Fruit fly (Drosophila melanogaster) whole organism, embryonic: Measurements from ENCODE around the gene RhoGAP18B.

Experiments used
- Abd-B ChIP-seq: fragments of 200-800 bp; sonication (Bioruptor generic); optimal IDR thresholded peaks from 2 replicates; lab custom pipeline; 2018; ENCODE audit warnings: missing biosample characterization, mild to moderate bottlenecking, missing genetic modification characterization, moderate library complexity
- Atf-2 ChIP-seq: fragments of 200-800 bp; sonication (Bioruptor generic); optimal IDR thresholded peaks from 2 replicates; lab custom pipeline; 2016; ENCODE audit warnings: missing biosample characterization, missing genetic modification characterization
- Atf6 ChIP-seq: fragments of 200-800 bp; sonication (Bioruptor generic); IDR thresholded peaks from 2 replicates; pipeline ENCODE4 v1.3.6; 2022; ENCODE audit warnings: missing biosample characterization, missing genetic modification characterization
- Bdp1 ChIP-seq: fragments of 200-800 bp; sonication (Bioruptor generic); optimal IDR thresholded peaks from 3 replicates; lab custom pipeline; 2016; ENCODE audit warnings: missing biosample characterization, missing genetic modification characterization
- CG10366 ChIP-seq: fragments of 200-800 bp; sonication (Bioruptor generic); IDR thresholded peaks from 2 replicates; pipeline ENCODE4 v1.3.6; 2022; ENCODE audit warnings: missing biosample characterization, missing genetic modification characterization
- CG12155 ChIP-seq: fragments of 200-800 bp; sonication (Bioruptor generic); optimal IDR thresholded peaks from 3 replicates; lab custom pipeline; 2016; ENCODE audit warnings: missing biosample characterization, missing genetic modification characterization
- CG12942 ChIP-seq: fragments of 200-800 bp; sonication (Bioruptor generic); optimal IDR thresholded peaks from 3 replicates; lab custom pipeline; 2016; ENCODE audit warnings: missing biosample characterization, missing genetic modification characterization
- CG13123 ChIP-seq: fragments of 200-800 bp; sonication (Bioruptor generic); optimal IDR thresholded peaks from 2 replicates; lab custom pipeline; 2016; ENCODE audit warnings: missing biosample characterization, missing genetic modification characterization
- CG13624 ChIP-seq: fragments of 200-800 bp; sonication (Bioruptor generic); optimal IDR thresholded peaks from 2 replicates; lab custom pipeline; 2016; ENCODE audit warnings: missing biosample characterization, missing genetic modification characterization
- CG1647 ChIP-seq: fragments of 200-800 bp; sonication (Bioruptor generic); optimal IDR thresholded peaks from 3 replicates; lab custom pipeline; 2016; ENCODE audit warnings: missing biosample characterization, missing genetic modification characterization
- CG16815 ChIP-seq: fragments of 200-800 bp; sonication (Bioruptor generic); optimal IDR thresholded peaks from 3 replicates; lab custom pipeline; 2017; ENCODE audit warnings: missing biosample characterization, mild to moderate bottlenecking, missing genetic modification characterization
- CG17612 ChIP-seq: fragments of 200-800 bp; sonication (Bioruptor generic); IDR thresholded peaks from 2 replicates; pipeline ENCODE4 v1.3.6; 2022; ENCODE audit warnings: missing biosample characterization, missing genetic modification characterization
- CG17829 ChIP-seq: fragments of 200-800 bp; optimal IDR thresholded peaks from 2 replicates; lab custom pipeline; 2019; ENCODE audit warnings: missing biosample characterization, mild to moderate bottlenecking, missing genetic modification characterization, moderate library complexity
- CG18619 ChIP-seq: fragments of 200-800 bp; sonication (Bioruptor generic); optimal IDR thresholded peaks from 3 replicates; lab custom pipeline; 2017; ENCODE audit warnings: missing biosample characterization, mild to moderate bottlenecking, missing genetic modification characterization
- CG5245 ChIP-seq: fragments of 200-800 bp; sonication (Bioruptor generic); optimal IDR thresholded peaks from 3 replicates; lab custom pipeline; 2016; ENCODE audit warnings: missing biosample characterization, missing genetic modification characterization
- CHES-1-like ChIP-seq: fragments of 200-800 bp; sonication (Bioruptor generic); optimal IDR thresholded peaks from 2 replicates; lab custom pipeline; 2016; ENCODE audit warnings: missing biosample characterization, missing genetic modification characterization
- Chrac-16 ChIP-seq: fragments of 200-800 bp; sonication (Bioruptor generic); optimal IDR thresholded peaks from 3 replicates; lab custom pipeline; 2016; ENCODE audit warnings: missing biosample characterization, missing genetic modification characterization
- CrebB ChIP-seq: fragments of 200-800 bp; sonication (Bioruptor generic); optimal IDR thresholded peaks from 3 replicates; lab custom pipeline; 2018; ENCODE audit warnings: missing biosample characterization, mild to moderate bottlenecking, missing genetic modification characterization
- Dip3 ChIP-seq: fragments of 200-800 bp; sonication (Bioruptor generic); optimal IDR thresholded peaks from 3 replicates; lab custom pipeline; 2016; ENCODE audit warnings: missing biosample characterization, missing genetic modification characterization
- Doc3 ChIP-seq: fragments of 200-800 bp; sonication (Bioruptor generic); IDR thresholded peaks from 3 replicates; pipeline ENCODE4 v1.3.6; 2022; ENCODE audit warnings: missing biosample characterization, missing genetic modification characterization; ENCODE audit not compliant: partially characterized antibody
- ERR ChIP-seq: fragments of 200-800 bp; sonication (Bioruptor generic); optimal IDR thresholded peaks from 2 replicates; lab custom pipeline; 2016; ENCODE audit warnings: missing biosample characterization, missing genetic modification characterization
- Fer2 ChIP-seq: fragments of 200-800 bp; sonication (Bioruptor generic); optimal IDR thresholded peaks from 2 replicates; lab custom pipeline; 2018; ENCODE audit warnings: missing biosample characterization, mild to moderate bottlenecking, missing genetic modification characterization, moderate library complexity
- HLH54F ChIP-seq: fragments of 200-800 bp; sonication (Bioruptor generic); optimal IDR thresholded peaks from 3 replicates; lab custom pipeline; 2016; ENCODE audit warnings: missing biosample characterization, missing genetic modification characterization
- NK7.1 ChIP-seq: fragments of 200-800 bp; sonication (Bioruptor generic); optimal IDR thresholded peaks from 3 replicates; lab custom pipeline; 2016; ENCODE audit warnings: missing biosample characterization, missing genetic modification characterization
- Rx ChIP-seq: fragments of 200-800 bp; sonication (Bioruptor generic); IDR thresholded peaks from 2 replicates; pipeline ENCODE4 v1.3.6; 2022; ENCODE audit warnings: missing biosample characterization, missing genetic modification characterization
- Usf ChIP-seq: fragments of 200-800 bp; sonication (Bioruptor generic); optimal IDR thresholded peaks from 2 replicates; lab custom pipeline; 2017; ENCODE audit warnings: missing genotype, missing biosample characterization, missing genetic modification characterization
- ap ChIP-seq: fragments of 200-800 bp; sonication (Bioruptor generic); IDR thresholded peaks from 2 replicates; pipeline ENCODE4 v1.3.6; 2022; ENCODE audit warnings: missing biosample characterization, missing genetic modification characterization
- az2 ChIP-seq: fragments of 200-800 bp; sonication (Bioruptor generic); optimal IDR thresholded peaks from 3 replicates; lab custom pipeline; 2016; ENCODE audit warnings: missing biosample characterization, missing genetic modification characterization
- bowl ChIP-seq: fragments of 200-800 bp; sonication (Bioruptor generic); IDR thresholded peaks from 2 replicates; pipeline ENCODE4 v1.3.6; 2022; ENCODE audit warnings: missing biosample characterization, missing genetic modification characterization
- chinmo ChIP-seq: fragments of 200-800 bp; sonication (Bioruptor generic); IDR thresholded peaks from 4 replicates; pipeline ENCODE4 v1.3.6; 2022; ENCODE audit warnings: missing biosample characterization, missing genetic modification characterization; ENCODE audit not compliant: partially characterized antibody
- chn ChIP-seq: fragments of 200-800 bp; sonication (Bioruptor generic); optimal IDR thresholded peaks from 2 replicates; lab custom pipeline; 2016; ENCODE audit warnings: missing biosample characterization, missing genetic modification characterization
- ci ChIP-seq: fragments of 200-800 bp; sonication (Bioruptor generic); IDR thresholded peaks from 3 replicates; pipeline ENCODE4 v1.3.6; 2022; ENCODE audit warnings: missing biosample characterization, missing genetic modification characterization
- croc ChIP-seq: fragments of 200-800 bp; sonication (Bioruptor generic); conservative IDR thresholded peaks from 3 replicates; pipeline ENCODE4 v1.3.6; 2022; ENCODE audit warnings: missing biosample characterization, missing genetic modification characterization
- dm ChIP-seq: fragments of 200-800 bp; sonication (Bioruptor generic); optimal IDR thresholded peaks from 3 replicates; lab custom pipeline; 2016; ENCODE audit warnings: missing biosample characterization, missing genetic modification characterization
- dmrt11E ChIP-seq: fragments of 200-800 bp; sonication (Bioruptor generic); optimal IDR thresholded peaks from 3 replicates; lab custom pipeline; 2018; ENCODE audit warnings: missing biosample characterization, mild to moderate bottlenecking, missing genetic modification characterization, moderate library complexity
- ewg ChIP-seq: fragments of 200-800 bp; sonication (Bioruptor generic); optimal IDR thresholded peaks from 3 replicates; lab custom pipeline; 2017; ENCODE audit warnings: mild to moderate bottlenecking, missing biosample characterization, missing genetic modification reagents, missing genetic modification characterization
- exex ChIP-seq: fragments of 200-800 bp; sonication (Bioruptor generic); optimal IDR thresholded peaks from 4 replicates; lab custom pipeline; 2018; ENCODE audit warnings: missing biosample characterization, mild to moderate bottlenecking, missing genetic modification characterization, moderate library complexity
- fd102C ChIP-seq: fragments of 200-800 bp; sonication (Bioruptor generic); optimal IDR thresholded peaks from 2 replicates; lab custom pipeline; 2018; ENCODE audit warnings: missing biosample characterization, mild to moderate bottlenecking, missing genetic modification characterization, moderate library complexity
- fd96Cb ChIP-seq: fragments of 200-800 bp; sonication (Bioruptor generic); optimal IDR thresholded peaks from 2 replicates; lab custom pipeline; 2018; ENCODE audit warnings: missing biosample characterization, mild to moderate bottlenecking, missing genetic modification characterization, moderate library complexity
- jigr1 ChIP-seq: fragments of 200-800 bp; sonication (Bioruptor generic); IDR thresholded peaks from 3 replicates; pipeline ENCODE4 v1.3.6; 2022; ENCODE audit warnings: missing biosample characterization, missing genetic modification characterization
- pb ChIP-seq: fragments of 200-800 bp; sonication (Bioruptor generic); optimal IDR thresholded peaks from 3 replicates; lab custom pipeline; 2016; ENCODE audit warnings: missing biosample characterization, missing genetic modification characterization
- phol ChIP-seq: fragments of 200-800 bp; sonication (Bioruptor generic); optimal IDR thresholded peaks from 3 replicates; lab custom pipeline; 2018; ENCODE audit warnings: missing biosample characterization, mild to moderate bottlenecking, missing genetic modification characterization, moderate library complexity
- repo ChIP-seq: fragments of 200-800 bp; sonication (Bioruptor generic); optimal IDR thresholded peaks from 2 replicates; lab custom pipeline; 2016; ENCODE audit warnings: missing biosample characterization, missing genetic modification characterization
- rib ChIP-seq: fragments of 200-800 bp; sonication (Bioruptor generic); IDR thresholded peaks from 2 replicates; pipeline ENCODE4 v1.3.6; 2022; ENCODE audit warnings: missing biosample characterization, missing genetic modification characterization
- shn ChIP-seq: fragments of 200-800 bp; sonication (Bioruptor generic); optimal IDR thresholded peaks from 3 replicates; lab custom pipeline; 2016; ENCODE audit warnings: missing biosample characterization, missing genetic modification characterization
- sisA ChIP-seq: fragments of 200-800 bp; sonication (Bioruptor generic); IDR thresholded peaks from 2 replicates; pipeline ENCODE4 v1.3.6; 2022; ENCODE audit warnings: missing biosample characterization, missing genetic modification characterization
- so ChIP-seq: fragments of 200-800 bp; sonication (Bioruptor generic); IDR thresholded peaks from 3 replicates; pipeline ENCODE4 v1.3.6; 2022; ENCODE audit warnings: missing biosample characterization, missing genetic modification characterization
- sob ChIP-seq: fragments of 200-800 bp; sonication (Bioruptor generic); IDR thresholded peaks from 2 replicates; pipeline ENCODE4 v1.3.6; 2022; ENCODE audit warnings: missing biosample characterization, missing genetic modification characterization
- tgo ChIP-seq: fragments of 200-800 bp; sonication (Bioruptor generic); IDR thresholded peaks from 3 replicates; pipeline ENCODE4 v1.3.6; 2022; ENCODE audit warnings: missing biosample characterization, missing genetic modification characterization
- tna ChIP-seq: fragments of 200-800 bp; sonication (Bioruptor generic); IDR thresholded peaks from 2 replicates; pipeline ENCODE4 v1.3.6; 2022; ENCODE audit warnings: missing biosample characterization, missing genetic modification characterization; ENCODE audit not compliant: partially characterized antibody
- wor ChIP-seq: fragments of 200-800 bp; sonication (Bioruptor generic); IDR thresholded peaks from 2 replicates; pipeline ENCODE4 v1.3.6; 2022; ENCODE audit warnings: missing biosample characterization, missing genetic modification characterization

Gene RhoGAP18B

DNA sequence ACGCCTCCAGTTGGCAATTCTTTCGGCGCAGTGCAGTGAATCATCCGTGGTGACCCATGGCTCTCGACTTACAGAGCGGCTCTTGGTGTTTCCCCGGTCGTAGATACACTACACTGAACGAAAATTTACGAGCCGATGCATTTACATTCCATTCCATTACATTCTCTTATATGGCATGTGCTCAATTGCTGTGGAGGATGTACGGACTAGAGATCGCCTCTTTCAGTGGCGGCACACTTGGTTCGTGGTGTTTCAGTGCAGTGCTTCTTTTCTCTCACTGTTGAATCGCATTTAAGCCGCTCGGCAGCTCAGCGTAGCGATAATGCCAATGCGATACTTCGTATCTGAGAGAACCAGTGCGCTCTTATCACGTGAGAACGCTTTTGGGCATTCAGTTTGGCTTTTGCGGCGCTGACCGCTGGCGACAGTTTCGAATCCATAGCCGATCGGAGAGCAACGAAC lies 20.8 kb upstream of the RhoGAP18B start, which contains the start of gene Mec2:
TSS of gene Mec2 (plus strand) at position 412 of the 462 bp plus-strand sequence.
- peak; percentile 0 for TF ChIP-seq CG1647 (GFP tag; lab: Kevin White, UChicago)
- peak; percentile 20 for TF ChIP-seq CG13624
- TF ChIP-seq pb (GFP tag; lab: Kevin White, UChicago) = peak; percentile 52
- peak; percentile 40 for TF ChIP-seq CG5245
- TF ChIP-seq chinmo (GFP tag; lab: Robert Waterston, UW) = 0 out of 4 replicates have a peak, but pooled peaks have one; percentile 53
- peak; percentile 63 for TF ChIP-seq CG10366 (GFP tag; lab: Robert Waterston, UW)
- TF ChIP-seq Bdp1 = peak; percentile 10
- no peak for TF ChIP-seq Usf
- TF ChIP-seq repo = no peak
- peak; percentile 4 for TF ChIP-seq Dip3
- TF ChIP-seq CHES-1-like = peak; percentile 58
- no peak for TF ChIP-seq Doc3 (GFP tag; lab: Robert Waterston, UW)
- no peak for TF ChIP-seq rib (GFP tag; lab: Robert Waterston, UW)
- TF ChIP-seq bowl = 0 out of 2 replicates have a peak, but pooled peaks have one; percentile 14
- TF ChIP-seq CrebB (tag; lab: Kevin White, UChicago) = peak; percentile 29
- TF ChIP-seq Abd-B (GFP tag; lab: Kevin White, UChicago) = peak; percentile 33
- peak; percentile 55 for TF ChIP-seq tgo (GFP tag; lab: Robert Waterston, UW)
- TF ChIP-seq CG13123 (GFP tag; lab: Kevin White, UChicago) = peak; percentile 16
- TF ChIP-seq sob (GFP tag; lab: Robert Waterston, UW) = peak; percentile 25; the same call in 1 of the 2 replicates
- peak; percentile 12 for TF ChIP-seq CG17829 (tag; lab: Kevin White, UChicago)
- TF ChIP-seq CG12155 (GFP tag; lab: Kevin White, UChicago) = peak; percentile 0
- TF ChIP-seq Fer2 (tag; lab: Kevin White, UChicago) = no peak
- TF ChIP-seq phol (tag; lab: Kevin White, UChicago) = peak; percentile 18
- TF ChIP-seq Rx (GFP tag; lab: Robert Waterston, UW) = peak; percentile 43; the same call in 1 of the 2 replicates
- peak; percentile 49 for TF ChIP-seq chn (GFP tag; lab: Kevin White, UChicago)
- TF ChIP-seq ERR = no peak
- no peak for TF ChIP-seq tna
- no peak for TF ChIP-seq jigr1
- TF ChIP-seq fd102C (GFP tag; lab: Kevin White, UChicago) = no peak
- peak; percentile 10 for TF ChIP-seq HLH54F (GFP tag; lab: Kevin White, UChicago)
- 0 out of 3 replicates have a peak, but pooled peaks have one; percentile 31 for TF ChIP-seq so (GFP tag; lab: Robert Waterston, UW)
- peak; percentile 65 for TF ChIP-seq shn (GFP tag; lab: Kevin White, UChicago)
- TF ChIP-seq CG16815 = peak; percentile 27
- TF ChIP-seq Atf6 (GFP tag; lab: Robert Waterston, UW) = peak; percentile 37; the same call in 1 of the 2 replicates
- TF ChIP-seq CG17612 (GFP tag; lab: Robert Waterston, UW) = no peak
- TF ChIP-seq dmrt11E (tag; lab: Kevin White, UChicago) = peak; percentile 28
- TF ChIP-seq sisA (GFP tag; lab: Robert Waterston, UW) = peak; percentile 49
- peak; percentile 58 for TF ChIP-seq CG12942 (GFP tag; lab: Kevin White, UChicago)
- peak; percentile 83 for TF ChIP-seq ci (GFP tag; lab: Robert Waterston, UW)
- TF ChIP-seq croc (GFP tag; lab: Robert Waterston, UW) = no peak
- TF ChIP-seq ap (GFP tag; lab: Robert Waterston, UW) = peak; percentile 38; the same call in 1 of the 2 replicates
- peak; percentile 48 for TF ChIP-seq dm
- TF ChIP-seq Chrac-16 (GFP tag; lab: Kevin White, UChicago) = peak; percentile 63
- peak; percentile 52 for TF ChIP-seq NK7.1
- peak; percentile 7 for TF ChIP-seq fd96Cb (tag; lab: Kevin White, UChicago)
- TF ChIP-seq az2 (GFP tag; lab: Kevin White, UChicago) = peak; percentile 56
- TF ChIP-seq exex (tag; lab: Kevin White, UChicago) = no peak
- peak; percentile 30 for TF ChIP-seq CG18619 (GFP tag; lab: Kevin White, UChicago)
- TF ChIP-seq Atf-2 (GFP tag; lab: Kevin White, UChicago) = peak; percentile 30
- peak; percentile 39 for TF ChIP-seq ewg (GFP tag; lab: Kevin White, UChicago)
- TF ChIP-seq wor (GFP tag; lab: Robert Waterston, UW) = peak; percentile 34; the same call in 1 of the 2 replicates
